Fruit fly (Drosophila melanogaster): Measurements from ENCODE around the gene Sfp87B.

Gene Sfp87B

DNA sequence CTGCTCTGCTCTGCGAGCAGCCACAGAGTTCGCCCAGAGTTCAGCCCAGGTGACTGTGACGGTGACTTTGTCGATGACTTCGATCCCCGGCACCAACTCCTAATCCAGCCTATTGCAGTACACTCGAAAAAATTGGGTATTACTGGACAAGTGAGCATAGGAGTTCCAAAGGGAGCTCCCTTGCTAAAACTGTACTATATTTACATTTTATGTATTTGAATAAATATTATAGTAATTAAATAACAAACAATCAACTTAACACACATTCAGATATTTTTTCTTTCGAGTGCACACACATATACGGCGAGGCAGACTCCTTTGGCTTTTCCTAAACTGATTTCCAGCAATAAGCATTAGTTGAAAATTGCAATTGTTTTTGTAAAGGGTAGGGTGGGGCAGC lies 42.5 kb downstream of the Sfp87B start (continued):
- TF ChIP-seq CG1621 (tag; optimal IDR thresholded peaks at IDR 0.05) (no peak), cyc (GFP tag; optimal IDR thresholded peaks at IDR 0.05) (no peak), CG6163 (GFP tag; IDR thresholded peaks at IDR 0.05) (peak; percentile 59; the same call in 1 of the 3 replicates), dsx (GFP tag; optimal IDR thresholded peaks at IDR 0.05; ENCODE audit: poor library complexity, severe bottlenecking) (no peak), CG8632 (GFP tag; optimal IDR thresholded peaks at IDR 0.05) (no peak), Hr39 (GFP tag; optimal IDR thresholded peaks at IDR 0.05) (no peak), CG15336 (GFP tag; IDR thresholded peaks at IDR 0.05) (peak; percentile 49), eg (GFP tag; IDR thresholded peaks at IDR 0.05) (peak; percentile 56; the same call in 1 of the 3 replicates), Ets21C (GFP tag; optimal IDR thresholded peaks at IDR 0.05) (no peak), CG10669 (GFP tag; optimal IDR thresholded peaks at IDR 0.05) (no peak), CG11762 (GFP tag; optimal IDR thresholded peaks at IDR 0.05; ENCODE audit: insufficient read depth) (no peak), CG9139 (GFP tag; optimal IDR thresholded peaks at IDR 0.05) (no peak), CG8119 (GFP tag; IDR thresholded peaks at IDR 0.05) (peak; percentile 58; the same call in 2 of the 3 replicates), CG3919 (GFP tag; optimal IDR thresholded peaks at IDR 0.05) (peak; percentile 62), OdsH (GFP tag; optimal IDR thresholded peaks at IDR 0.05) (peak; percentile 25), fkh (GFP tag; optimal IDR thresholded peaks at IDR 0.05) (no peak), Blimp-1 (GFP tag; optimal IDR thresholded peaks at IDR 0.05) (no peak), CG16779 (tag; optimal IDR thresholded peaks at IDR 0.05) (no peak), ss (GFP tag; optimal IDR thresholded peaks at IDR 0.05) (no peak), topi (GFP tag; optimal IDR thresholded peaks at IDR 0.05) (no peak), svp (GFP tag) (peak; percentile 63), salr (GFP tag; optimal IDR thresholded peaks at IDR 0.05) (peak in 1 of 2 experiments; percentile 34), CG11294 (GFP tag; IDR thresholded peaks at IDR 0.05) (no peak), Hr38 (GFP tag; optimal IDR thresholded peaks at IDR 0.05) (no peak), CG7368 (GFP tag; optimal IDR thresholded peaks at IDR 0.05) (no peak), Gug (GFP tag; IDR thresholded peaks at IDR 0.05) (peak; percentile 62; the same call in 1 of the 2 replicates), Ets96B (tag; optimal IDR thresholded peaks at IDR 0.05) (peak; percentile 13), CG8319 (GFP tag; optimal IDR thresholded peaks at IDR 0.05) (no peak)

DNA sequence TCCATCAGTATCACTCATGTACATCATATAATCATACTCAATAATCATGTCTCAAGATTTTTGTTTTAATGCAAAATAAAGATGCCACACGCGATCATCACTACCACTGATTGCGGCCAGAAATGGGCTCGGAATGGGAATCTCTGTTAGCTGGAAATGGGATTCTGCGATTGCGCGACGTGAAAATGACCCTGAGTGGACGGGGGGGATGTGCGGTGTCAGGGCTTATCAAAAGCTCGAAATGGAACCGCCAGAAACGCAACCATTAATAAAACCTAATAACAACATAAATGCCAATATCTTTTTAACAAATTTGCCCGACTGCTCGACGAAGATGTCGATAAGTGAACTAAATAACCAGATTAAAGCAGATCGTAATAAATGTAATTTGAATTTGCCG lies 43.5 kb downstream of the Sfp87B start:
- TF ChIP-seq svp (GFP tag), result peak; percentile 93
- TF ChIP-seq Eip78C (GFP tag), result no peak

DNA sequence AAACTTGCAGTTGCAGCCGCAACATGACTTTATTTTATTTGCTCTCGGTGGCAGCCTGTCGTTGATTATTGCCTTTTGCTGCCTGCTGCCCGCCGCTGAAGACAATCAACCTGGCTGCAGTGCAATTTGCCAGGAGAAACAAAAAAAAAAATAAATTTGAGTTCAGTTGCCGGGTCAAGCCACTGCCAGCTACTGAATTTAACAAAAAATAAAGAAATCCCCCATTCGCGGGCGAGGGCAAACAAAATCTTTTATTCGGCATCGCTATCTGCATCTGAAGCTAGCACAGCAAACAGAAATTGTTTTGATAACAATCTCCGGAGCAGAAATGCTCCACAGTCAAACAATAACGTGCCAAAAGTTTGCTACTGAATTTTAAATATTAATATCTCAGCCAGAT lies 44.4 kb downstream of the Sfp87B start:
- TF ChIP-seq CG7368 (GFP tag; optimal IDR thresholded peaks at IDR 0.05) (no peak), vri (GFP tag; optimal IDR thresholded peaks at IDR 0.05) (no peak), svp (GFP tag) (peak; percentile 99)
